Fruit fly (Drosophila melanogaster) whole organism, embryonic: ENCODE results near the gene RhoBTB.

Experiments
- Atf6 ChIP-seq: fragments of 200-800 bp; sonication (Bioruptor generic); IDR thresholded peaks from 2 replicates; pipeline ENCODE4 v1.3.6; 2022; ENCODE audit warnings: missing biosample characterization, missing genetic modification characterization
- CG10979 ChIP-seq: fragments of 200-800 bp; sonication (Bioruptor generic); optimal IDR thresholded peaks from 2 replicates; lab custom pipeline; 2018; ENCODE audit warnings: missing biosample characterization, mild to moderate bottlenecking, missing genetic modification characterization, moderate library complexity
- CG1647 ChIP-seq: fragments of 200-800 bp; sonication (Bioruptor generic); optimal IDR thresholded peaks from 3 replicates; lab custom pipeline; 2016; ENCODE audit warnings: missing biosample characterization, missing genetic modification characterization
- CG17186 ChIP-seq: fragments of 200-800 bp; sonication (Bioruptor generic); optimal IDR thresholded peaks from 3 replicates; lab custom pipeline; 2017; ENCODE audit warnings: missing biosample characterization, missing genetic modification reagents, missing genetic modification characterization
- CG17359 ChIP-seq: fragments of 200-800 bp; sonication (Bioruptor generic); optimal IDR thresholded peaks from 3 replicates; lab custom pipeline; 2018; ENCODE audit warnings: missing biosample characterization, mild to moderate bottlenecking, missing genetic modification characterization, moderate library complexity
- CG1792 ChIP-seq: fragments of 200-800 bp; sonication (Bioruptor generic); optimal IDR thresholded peaks from 2 replicates; lab custom pipeline; 2016; ENCODE audit warnings: missing biosample characterization, missing genetic modification characterization
- CG18599 ChIP-seq: fragments of 200-800 bp; sonication (Bioruptor generic); optimal IDR thresholded peaks from 3 replicates; lab custom pipeline; 2017; ENCODE audit warnings: missing biosample characterization, missing genetic modification characterization, mild to moderate bottlenecking, moderate library complexity, missing genetic modification reagents
- CG3163 ChIP-seq: fragments of 200-800 bp; sonication (Bioruptor generic); optimal IDR thresholded peaks from 3 replicates; lab custom pipeline; 2016; ENCODE audit warnings: missing biosample characterization, missing genetic modification characterization
- CG32532 ChIP-seq: fragments of 200-800 bp; sonication (Bioruptor generic); IDR thresholded peaks from 2 replicates; pipeline ENCODE4 v1.3.6; 2022; ENCODE audit warnings: missing biosample characterization, missing genetic modification characterization
- CG3847 ChIP-seq: fragments of 200-800 bp; sonication (Bioruptor generic); IDR thresholded peaks from 2 replicates; pipeline ENCODE4 v1.3.6; 2022; ENCODE audit warnings: missing biosample characterization, missing genetic modification characterization
- CG5180 ChIP-seq: fragments of 200-800 bp; sonication (Bioruptor generic); optimal IDR thresholded peaks from 3 replicates; lab custom pipeline; 2017; ENCODE audit warnings: missing biosample characterization, missing genetic modification characterization, mild to moderate bottlenecking, moderate library complexity, missing genetic modification reagents
- CG7271 ChIP-seq: fragments of 200-800 bp; sonication (Bioruptor generic); optimal IDR thresholded peaks from 2 replicates; lab custom pipeline; 2018; ENCODE audit warnings: missing biosample characterization, mild to moderate bottlenecking, missing genetic modification characterization, moderate library complexity
- CG8765 ChIP-seq: fragments of 200-800 bp; sonication (Bioruptor generic); IDR thresholded peaks from 2 replicates; pipeline ENCODE4 v1.3.6; 2022; ENCODE audit warnings: missing biosample characterization, missing genetic modification characterization
- Deaf1 ChIP-seq: fragments of 200-800 bp; optimal IDR thresholded peaks from 3 replicates; lab custom pipeline; 2019; ENCODE audit warnings: missing biosample characterization, mild to moderate bottlenecking, missing genetic modification characterization, moderate library complexity
- Doc3 ChIP-seq: fragments of 200-800 bp; sonication (Bioruptor generic); IDR thresholded peaks from 3 replicates; pipeline ENCODE4 v1.3.6; 2022; ENCODE audit warnings: missing biosample characterization, missing genetic modification characterization; ENCODE audit not compliant: partially characterized antibody
- E2f2 ChIP-seq: fragments of 200-800 bp; sonication (Bioruptor generic); IDR thresholded peaks from 2 replicates; pipeline ENCODE4 v1.3.6; 2022; ENCODE audit warnings: missing biosample characterization, missing genetic modification characterization
- Elba2 ChIP-seq: fragments of 200-800 bp; sonication (Bioruptor generic); optimal IDR thresholded peaks from 3 replicates; lab custom pipeline; 2016; ENCODE audit warnings: missing biosample characterization, missing genetic modification characterization
- Ets97D ChIP-seq: fragments of 200-800 bp; sonication (Bioruptor generic); optimal IDR thresholded peaks from 3 replicates; lab custom pipeline; 2016; ENCODE audit warnings: missing biosample characterization, missing genetic modification characterization
- Gug ChIP-seq: fragments of 200-800 bp; sonication (Bioruptor generic); IDR thresholded peaks from 4 replicates; pipeline ENCODE4 v1.3.6; 2022; ENCODE audit warnings: missing biosample characterization, missing genetic modification characterization
- Hmr ChIP-seq: fragments of 200-800 bp; sonication (Bioruptor generic); optimal IDR thresholded peaks from 3 replicates; lab custom pipeline; 2017; ENCODE audit warnings: mild to moderate bottlenecking, missing biosample characterization, missing genetic modification reagents, missing genetic modification characterization
- Lpt ChIP-seq: fragments of >200 bp; optimal IDR thresholded peaks from 2 replicates; lab custom pipeline; 2018; ENCODE audit warnings: missing biosample characterization, missing genetic modification characterization
- NFAT ChIP-seq: fragments of 200-800 bp; sonication (Bioruptor generic); IDR thresholded peaks from 2 replicates; pipeline ENCODE4 v1.3.6; 2022; ENCODE audit warnings: missing biosample characterization, missing genetic modification characterization
- NK7.1 ChIP-seq: fragments of 200-800 bp; sonication (Bioruptor generic); optimal IDR thresholded peaks from 3 replicates; lab custom pipeline; 2016; ENCODE audit warnings: missing biosample characterization, missing genetic modification characterization
- Nf-YC ChIP-seq: fragments of 200-800 bp; optimal IDR thresholded peaks from 3 replicates; lab custom pipeline; 2019; ENCODE audit warnings: missing biosample characterization, mild to moderate bottlenecking, missing genetic modification characterization, moderate library complexity
- Pdp1 ChIP-seq, 2 experiments: fragments of 200-800 bp; sonication (Bioruptor generic); optimal IDR thresholded peaks; 3 replicates each; lab custom pipeline; 2016; ENCODE audit warnings: missing biosample characterization in 2 of 2, missing genetic modification characterization in 2 of 2, mild to moderate bottlenecking in 1 of 2, moderate library complexity in 1 of 2
- Ssrp ChIP-seq: fragments of 200-800 bp; sonication (Bioruptor generic); optimal IDR thresholded peaks from 2 replicates; lab custom pipeline; 2018; ENCODE audit warnings: missing biosample characterization, mild to moderate bottlenecking, missing genetic modification characterization, moderate library complexity
- Trl ChIP-seq, 3 experiments: fragments of >200 bp in 2 of 3; fragments of 200-800 bp in 1 of 3; sonication (Bioruptor generic) in 1 of 3; optimal IDR thresholded peaks; 2 replicates in 1 of 3; 3 replicates in 2 of 3; lab custom pipeline; 2016 to 2017; ENCODE audit warnings: missing biosample characterization in 1 of 3, missing genetic modification characterization in 1 of 3
- Xbp1 ChIP-seq: fragments of 200-800 bp; sonication (Bioruptor generic); optimal IDR thresholded peaks from 3 replicates; lab custom pipeline; 2016; ENCODE audit warnings: missing biosample characterization, mild to moderate bottlenecking, missing genetic modification characterization
- Xrp1 ChIP-seq: fragments of 200-800 bp; sonication (Bioruptor generic); IDR thresholded peaks from 2 replicates; pipeline ENCODE4 v1.3.6; 2022; ENCODE audit warnings: missing biosample characterization, missing genetic modification characterization
- cg ChIP-seq: fragments of 200-800 bp; sonication (Bioruptor generic); optimal IDR thresholded peaks from 3 replicates; lab custom pipeline; 2019; ENCODE audit warnings: missing biosample characterization, mild to moderate bottlenecking, missing genetic modification characterization, moderate library complexity
- chm ChIP-seq: fragments of 200-800 bp; sonication (Bioruptor generic); IDR thresholded peaks from 2 replicates; pipeline ENCODE4 v1.3.6; 2022; ENCODE audit warnings: missing biosample characterization, missing genetic modification characterization
- emc ChIP-seq: fragments of 200-800 bp; sonication (Bioruptor generic); optimal IDR thresholded peaks from 2 replicates; lab custom pipeline; 2016; ENCODE audit warnings: missing biosample characterization, missing genetic modification characterization
- fd96Cb ChIP-seq: fragments of 200-800 bp; sonication (Bioruptor generic); optimal IDR thresholded peaks from 2 replicates; lab custom pipeline; 2018; ENCODE audit warnings: missing biosample characterization, mild to moderate bottlenecking, missing genetic modification characterization, moderate library complexity
- gcm2 ChIP-seq: fragments of 200-800 bp; sonication (Bioruptor generic); optimal IDR thresholded peaks from 2 replicates; lab custom pipeline; 2016; ENCODE audit warnings: missing biosample characterization, missing genetic modification characterization
- gt ChIP-seq: fragments of 200-800 bp; sonication (Bioruptor generic); IDR thresholded peaks from 2 replicates; pipeline ENCODE4 v1.3.6; 2022; ENCODE audit warnings: missing biosample characterization, missing genetic modification characterization
- insv ChIP-seq, 2 experiments: fragments of 200-800 bp; sonication (Bioruptor generic); optimal IDR thresholded peaks; 3 replicates each; lab custom pipeline; 2016 to 2018; ENCODE audit warnings: missing biosample characterization in 2 of 2, missing genetic modification characterization in 2 of 2
- nerfin-1 ChIP-seq: fragments of 200-800 bp; sonication (Bioruptor generic); optimal IDR thresholded peaks from 3 replicates; lab custom pipeline; 2019; ENCODE audit warnings: missing biosample characterization, mild to moderate bottlenecking, missing genetic modification characterization, moderate library complexity
- sc ChIP-seq, 3 experiments: fragments of >200 bp in 2 of 3; fragments of 200-800 bp in 1 of 3; sonication (Bioruptor generic) in 1 of 3; optimal IDR thresholded peaks; 2 replicates in 2 of 3; 3 replicates in 1 of 3; lab custom pipeline; 2017; ENCODE audit warnings: mild to moderate bottlenecking in 1 of 3, missing biosample characterization in 1 of 3, missing genetic modification characterization in 1 of 3, missing genetic modification reagents in 1 of 3
- sug ChIP-seq: fragments of 200-800 bp; optimal IDR thresholded peaks from 2 replicates; lab custom pipeline; 2019; ENCODE audit warnings: missing biosample characterization, mild to moderate bottlenecking, missing genetic modification characterization, moderate library complexity
- tna ChIP-seq: fragments of 200-800 bp; sonication (Bioruptor generic); IDR thresholded peaks from 2 replicates; pipeline ENCODE4 v1.3.6; 2022; ENCODE audit warnings: missing biosample characterization, missing genetic modification characterization; ENCODE audit not compliant: partially characterized antibody
- yki ChIP-seq: fragments of >200 bp; optimal IDR thresholded peaks from 3 replicates; lab custom pipeline; 2018

Gene RhoBTB

dm6 chr3L:20349333-20349924 lies 26.6 kb upstream of the RhoBTB start (continued):
- TF ChIP-seq cg (GFP tag; lab: Kevin White, UChicago) (peak; percentile 75), nerfin-1 (tag; lab: Kevin White, UChicago) (no peak), emc (GFP tag; lab: Kevin White, UChicago) (no peak), chm (GFP tag; lab: Robert Waterston, UW) (no peak; the same call in 1 of the 2 replicates), NK7.1 (GFP tag; lab: Kevin White, UChicago) (no peak), sc (optimal IDR thresholded peaks at IDR 0.05; lab: Kevin White, UChicago) (no peak), sc (GFP tag; optimal IDR thresholded peaks at IDR 0.05; lab: Kevin White, UChicago) (no peak), CG32532 (GFP tag; lab: Robert Waterston, UW) (peak; percentile 13; the same call in 1 of the 2 replicates), NFAT (GFP tag; lab: Robert Waterston, UW) (no peak), tna (GFP tag; lab: Robert Waterston, UW) (0 out of 2 replicates have a peak, but pooled peaks have one; percentile 15), Ets97D (GFP tag; lab: Kevin White, UChicago) (no peak), CG1647 (GFP tag; lab: Kevin White, UChicago) (no peak), CG8765 (GFP tag; lab: Robert Waterston, UW) (no peak), Trl (optimal IDR thresholded peaks at IDR 0.05; lab: Kevin White, UChicago) (peak; percentile 87 to 94), Trl (GFP tag; optimal IDR thresholded peaks at IDR 0.05; lab: Kevin White, UChicago) (no peak), Xbp1 (GFP tag; lab: Kevin White, UChicago) (no peak), Atf6 (0 out of 2 replicates have a peak, but pooled peaks have one; percentile 30), CG5180 (GFP tag; lab: Kevin White, UChicago) (no peak), CG1792 (no peak), CG7271 (tag; lab: Kevin White, UChicago) (no peak), Hmr (GFP tag; lab: Kevin White, UChicago) (no peak), Doc3 (no peak), CG3847 (GFP tag; lab: Robert Waterston, UW) (no peak), CG10979 (tag; lab: Kevin White, UChicago) (no peak), Xrp1 (GFP tag; lab: Robert Waterston, UW) (no peak), CG17359 (tag; lab: Kevin White, UChicago) (no peak), insv (GFP tag; optimal IDR thresholded peaks at IDR 0.05; lab: Kevin White, UChicago) (peak; percentile 33 to 89), gt (GFP tag; lab: Robert Waterston, UW) (no peak), Elba2 (peak; percentile 98), Gug (GFP tag; lab: Robert Waterston, UW) (no peak), fd96Cb (tag; lab: Kevin White, UChicago) (no peak), E2f2 (GFP tag; lab: Robert Waterston, UW) (no peak), gcm2 (no peak), CG17186 (GFP tag; lab: Kevin White, UChicago) (no peak), Lpt (GFP tag; lab: Kevin White, UChicago) (no peak), Deaf1 (tag; lab: Kevin White, UChicago) (no peak), CG18599 (GFP tag; lab: Kevin White, UChicago) (no peak), Ssrp (tag; lab: Kevin White, UChicago) (no peak), Nf-YC (tag; lab: Kevin White, UChicago) (peak; percentile 65), yki (lab: Kevin White, UChicago) (peak; percentile 48), sug (tag; lab: Kevin White, UChicago) (peak; percentile 68)

DNA sequence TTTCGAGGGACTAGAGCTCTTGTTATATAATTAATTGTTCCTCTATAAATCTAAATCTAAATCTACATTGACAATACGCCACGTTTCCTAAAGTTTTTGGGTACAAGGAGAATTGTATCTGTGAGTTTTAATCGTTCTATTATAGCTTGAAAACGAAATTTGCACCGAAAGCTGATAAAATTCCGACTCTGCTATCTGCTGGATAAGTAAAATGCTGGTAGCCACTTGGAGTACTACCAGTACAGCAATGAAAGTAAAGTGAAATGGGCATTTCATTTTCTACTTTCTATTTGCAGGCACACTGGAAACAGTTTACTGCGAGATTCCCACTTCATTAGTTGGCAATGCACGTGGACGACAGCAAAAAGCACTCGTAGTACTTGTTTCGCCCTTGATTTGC lies 22.9 kb upstream of the RhoBTB start, which contains the start of gene CG5618:
Gene CG5618, plus strand, starts transcription at position 301 of the 400 bp plus-strand sequence.
- TF ChIP-seq Pdp1 (GFP tag; optimal IDR thresholded peaks at IDR 0.05; lab: Kevin White, UChicago), result peak in 1 of 2 experiments; percentile 59
- TF ChIP-seq CG3163, result no peak
